Fruit fly (Drosophila melanogaster): ENCODE measurements around the gene CG6324.

DNA sequence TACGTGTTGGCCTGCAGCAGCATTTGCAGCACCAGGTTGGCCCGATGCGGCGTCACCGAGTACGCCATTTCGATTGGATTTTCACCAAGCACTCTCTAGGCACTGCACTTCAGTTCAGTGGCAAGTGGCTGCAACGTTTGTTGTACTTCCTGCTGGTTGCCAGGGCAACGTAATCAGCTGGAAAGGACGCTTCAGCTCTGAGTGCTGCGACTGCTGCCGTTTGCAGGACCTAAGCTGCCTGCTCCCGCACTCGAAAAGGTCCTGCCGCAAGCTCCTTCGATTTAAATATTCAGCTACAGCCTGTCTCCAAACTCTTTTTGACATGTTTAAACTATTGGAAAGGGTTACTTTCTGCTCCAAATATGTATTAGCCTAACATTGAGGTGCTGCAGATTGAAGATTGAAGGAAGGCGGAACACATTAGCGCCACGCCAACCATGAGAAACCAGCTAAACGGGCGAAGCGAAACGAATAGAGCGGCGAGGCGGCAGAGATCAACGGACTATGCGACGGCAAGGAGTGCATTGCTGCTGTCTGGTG, 8.4 kb upstream of the CG6324 start, which contains the start of the genes CG15642 and CG15641:
- no peak for TF ChIP-seq eg (GFP tag; IDR thresholded peaks at IDR 0.05)
- TF ChIP-seq Hr4 (GFP tag; optimal IDR thresholded peaks at IDR 0.05) = no peak
- no peak for TF ChIP-seq Hr38 (GFP tag; optimal IDR thresholded peaks at IDR 0.05)
- TF ChIP-seq CG3919 (GFP tag; optimal IDR thresholded peaks at IDR 0.05) = no peak
- no peak for TF ChIP-seq CG6276 (GFP tag; optimal IDR thresholded peaks at IDR 0.05)

Measured in whole organism, prepupa.